Worm (Caenorhabditis elegans): ENCODE data around the gene R09H10.3.

DNA sequence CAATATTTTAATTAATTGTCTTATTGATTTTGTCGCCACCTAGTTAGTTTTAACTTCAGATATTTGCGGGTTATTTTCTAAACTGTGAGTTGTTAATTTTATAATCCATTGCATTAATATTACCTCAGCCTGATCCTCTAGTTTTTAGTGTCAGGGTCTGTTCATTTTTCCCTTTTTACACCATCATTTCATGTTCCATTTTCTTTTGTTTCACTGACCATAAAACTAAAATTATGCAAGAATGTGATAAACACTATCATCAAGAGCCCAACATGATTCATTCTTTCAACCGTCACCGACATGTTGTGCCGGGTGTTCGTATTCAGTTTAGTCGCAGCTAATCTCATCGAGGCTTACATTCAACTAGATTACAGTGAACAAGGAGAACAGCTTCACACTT is 32.1 kb downstream of the R09H10.3 start, which contains the start of gene F56C4.2:
- no peak for TF ChIP-seq tra-4 (tag; optimal IDR thresholded peaks at IDR 0.05)
- TF ChIP-seq ama-1 (optimal IDR thresholded peaks at IDR 0.05) = no peak
- TF ChIP-seq hmbx-1 (tag; optimal IDR thresholded peaks at IDR 0.05) = no peak

Measured in whole organism, early embryonic.